Fruit fly (Drosophila melanogaster) whole organism, adult: ENCODE results near the gene Aef1.

Source experiments
- CG11617 ChIP-seq: fragments of 200-800 bp; sonication (Bioruptor generic); optimal IDR thresholded peaks from 2 replicates; lab custom pipeline; 2017; ENCODE audit warnings: mild to moderate bottlenecking, missing biosample characterization, missing genetic modification reagents, missing genetic modification characterization
- tj ChIP-seq: fragments of 200-800 bp; sonication (Bioruptor generic); optimal IDR thresholded peaks from 3 replicates; lab custom pipeline; 2017; ENCODE audit warnings: missing biosample characterization, mild to moderate bottlenecking, missing genetic modification characterization, moderate library complexity

DNA sequence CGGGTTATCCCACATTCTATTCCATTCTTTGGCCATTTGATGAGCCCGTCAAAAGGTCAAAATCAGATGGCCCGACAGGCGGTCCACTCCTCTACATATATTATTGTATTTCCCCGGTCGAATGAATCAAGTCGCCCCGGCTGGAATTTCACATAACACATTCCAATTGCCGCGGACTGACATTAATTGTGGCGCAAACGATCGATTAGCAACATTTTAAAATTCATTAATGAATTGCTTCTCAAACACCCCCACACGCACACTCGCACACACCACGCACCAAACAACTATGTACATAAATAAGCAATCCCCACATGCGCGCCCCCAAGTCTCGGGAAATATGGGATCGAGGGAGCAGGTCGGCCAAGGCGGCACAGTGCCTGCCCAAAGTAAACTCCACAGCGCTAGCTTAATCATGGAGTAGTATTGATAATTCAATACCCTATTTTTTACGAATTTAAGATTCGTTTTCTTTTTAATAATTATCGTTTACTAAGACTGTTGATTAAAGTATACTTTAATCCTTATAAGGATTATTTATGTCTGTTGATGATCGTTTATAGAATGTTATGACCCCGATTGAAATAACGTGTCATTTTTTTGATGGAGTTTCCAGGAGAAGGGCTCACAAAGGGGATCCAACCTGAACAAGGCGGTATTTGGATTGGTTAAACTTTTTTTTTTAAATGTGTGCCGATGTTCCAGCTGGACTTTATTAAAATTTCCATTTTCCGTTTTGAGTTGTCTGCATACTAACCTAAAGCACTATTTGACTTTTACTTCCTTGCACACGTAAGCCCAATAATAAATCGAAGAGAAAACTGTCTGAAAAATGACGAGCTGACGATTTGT lies 32.3 kb downstream of the Aef1 start:
- no peak for TF ChIP-seq CG11617 (GFP tag; lab: Kevin White, UChicago)
- no peak for TF ChIP-seq tj (GFP tag; lab: Kevin White, UChicago)
